Worm (Caenorhabditis elegans): ENCODE measurements around the gene C29E4.13.

DNA sequence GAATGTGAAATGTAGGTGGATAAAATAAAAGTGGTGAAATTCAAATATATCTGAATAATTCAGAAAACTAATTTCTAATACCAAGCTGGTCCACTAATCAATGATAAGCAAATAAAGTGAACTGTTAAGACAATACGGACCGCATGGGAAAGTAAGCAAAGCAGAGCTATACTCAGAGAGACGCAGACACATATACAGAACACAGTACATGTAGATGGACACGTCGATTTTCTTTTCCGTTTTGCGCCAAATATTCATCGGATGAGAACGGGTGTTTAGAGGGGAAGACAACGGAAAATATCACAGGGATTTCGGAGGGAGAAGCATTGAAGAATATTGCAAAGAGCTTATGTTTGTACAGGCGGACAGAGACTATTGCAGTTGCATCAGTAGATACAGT is 2.5 kb downstream of the C29E4.13 start:
- no peak for TF ChIP-seq tbx-2 (tag; optimal IDR thresholded peaks at IDR 0.05)
- no peak for TF ChIP-seq tbx-7 (tag; optimal IDR thresholded peaks at IDR 0.05)
- TF ChIP-seq ama-1 (optimal IDR thresholded peaks at IDR 0.05) = no peak
- TF ChIP-seq pag-3 (tag; optimal IDR thresholded peaks at IDR 0.05; ENCODE audit: borderline replicate concordance) = no peak
